Fruit fly (Drosophila melanogaster): ENCODE results near the gene Socs16D.
A peak's percentile ranks its signal among the peaks of the same experiment; 100 is the strongest.

The Socs16D gene

dm6 chrX:17856458-17857277, 29.3 kb upstream of the Socs16D start, which contains the start of gene Srx (continued):
- TF ChIP-seq slbo (GFP tag; IDR thresholded peaks at IDR 0.05): 0 out of 2 replicates have a peak, but pooled peaks have one; percentile 17
- TF ChIP-seq MESR4 (GFP tag; optimal IDR thresholded peaks at IDR 0.05): peak; percentile 23
- peak; percentile 17 for TF ChIP-seq CG12299 (tag; optimal IDR thresholded peaks at IDR 0.05)
- peak; percentile 12 for TF ChIP-seq HmgZ (tag; optimal IDR thresholded peaks at IDR 0.05)
- TF ChIP-seq CG1603 (tag; optimal IDR thresholded peaks at IDR 0.05): peak; percentile 57
- peak; percentile 24 for TF ChIP-seq CG7839 (tag; optimal IDR thresholded peaks at IDR 0.05)
- no peak for TF ChIP-seq ttk (GFP tag; IDR thresholded peaks at IDR 0.05)
- peak; percentile 29; the same call in 1 of the 2 replicates for TF ChIP-seq Rfx (GFP tag; IDR thresholded peaks at IDR 0.05)
- TF ChIP-seq BEAF-32 (GFP tag; optimal IDR thresholded peaks at IDR 0.05): peak; percentile 42
- TF ChIP-seq caup (GFP tag; optimal IDR thresholded peaks at IDR 0.05; ENCODE audit: severe bottlenecking): peak; percentile 21
- no peak for TF ChIP-seq CG10366 (GFP tag; IDR thresholded peaks at IDR 0.05)
- peak; percentile 17 for TF ChIP-seq bab2 (GFP tag; optimal IDR thresholded peaks at IDR 0.05)
- peak; percentile 94 for TF ChIP-seq sug (tag; optimal IDR thresholded peaks at IDR 0.05)
- TF ChIP-seq CG17385 (GFP tag; optimal IDR thresholded peaks at IDR 0.05): peak; percentile 21
- TF ChIP-seq seq (GFP tag; IDR thresholded peaks at IDR 0.05): no peak
- TF ChIP-seq Hr3 (GFP tag; optimal IDR thresholded peaks at IDR 0.05): no peak
- no peak for TF ChIP-seq Fer3 (tag; optimal IDR thresholded peaks at IDR 0.05)
- no peak for TF ChIP-seq B-H1 (GFP tag; IDR thresholded peaks at IDR 0.05)
- TF ChIP-seq jigr1 (GFP tag; IDR thresholded peaks at IDR 0.05): no peak
- TF ChIP-seq Nf-YC (tag; optimal IDR thresholded peaks at IDR 0.05): peak; percentile 67
- peak; percentile 23 for TF ChIP-seq Lhr (GFP tag; optimal IDR thresholded peaks at IDR 0.05)
- TF ChIP-seq CG3281 (GFP tag; optimal IDR thresholded peaks at IDR 0.05): peak; percentile 7
- peak; percentile 30 for TF ChIP-seq CG2120 (GFP tag; optimal IDR thresholded peaks at IDR 0.05)
- peak; percentile 37 for TF ChIP-seq nom (GFP tag; optimal IDR thresholded peaks at IDR 0.05)
- no peak for TF ChIP-seq run (tag; optimal IDR thresholded peaks at IDR 0.05)
- TF ChIP-seq CG12744 (GFP tag; optimal IDR thresholded peaks at IDR 0.05): no peak
- TF ChIP-seq gsb (GFP tag; IDR thresholded peaks at IDR 0.05): no peak
- no peak for TF ChIP-seq gcm (GFP tag; optimal IDR thresholded peaks at IDR 0.05)
- TF ChIP-seq CG15514 (GFP tag; optimal IDR thresholded peaks at IDR 0.05): peak; percentile 48
- no peak for TF ChIP-seq sna (GFP tag; IDR thresholded peaks at IDR 0.05; ENCODE audit: partially characterized antibody)
- TF ChIP-seq hbn (GFP tag; IDR thresholded peaks at IDR 0.05; ENCODE audit: partially characterized antibody): 0 out of 2 replicates have a peak, but pooled peaks have one; percentile 13
- peak; percentile 44 for TF ChIP-seq CG13424 (tag; optimal IDR thresholded peaks at IDR 0.05)
- no peak for TF ChIP-seq ci (GFP tag; IDR thresholded peaks at IDR 0.05)
- TF ChIP-seq Chrac-16 (GFP tag; optimal IDR thresholded peaks at IDR 0.05): no peak
- TF ChIP-seq gfzf (GFP tag; optimal IDR thresholded peaks at IDR 0.05): peak; percentile 2
- peak; percentile 39; the same call in 1 of the 2 replicates for TF ChIP-seq Drgx (GFP tag; IDR thresholded peaks at IDR 0.05)
- no peak for TF ChIP-seq CG16779 (GFP tag; IDR thresholded peaks at IDR 0.05)
- TF ChIP-seq Dp (GFP tag; optimal IDR thresholded peaks at IDR 0.05): peak; percentile 86
- peak; percentile 50 for TF ChIP-seq exex (tag; optimal IDR thresholded peaks at IDR 0.05)
- peak; percentile 7 for TF ChIP-seq stwl (tag; optimal IDR thresholded peaks at IDR 0.05)
- TF ChIP-seq aop (GFP tag; IDR thresholded peaks at IDR 0.05): no peak
- no peak for TF ChIP-seq jing (GFP tag; optimal IDR thresholded peaks at IDR 0.05)
- TF ChIP-seq ATbp (GFP tag; optimal IDR thresholded peaks at IDR 0.05): peak; percentile 42
- TF ChIP-seq crol (GFP tag; IDR thresholded peaks at IDR 0.05): 0 out of 2 replicates have a peak, but pooled peaks have one; percentile 10
- no peak for TF ChIP-seq NC2β (GFP tag; optimal IDR thresholded peaks at IDR 0.05)
- TF ChIP-seq Ets65A (GFP tag): peak; percentile 68
- peak; percentile 23 for TF ChIP-seq HHEX (GFP tag; optimal IDR thresholded peaks at IDR 0.05)
- peak; percentile 4 for TF ChIP-seq Meics (GFP tag; optimal IDR thresholded peaks at IDR 0.05)
